Worm (Caenorhabditis elegans) whole organism, midembryonic: Measurements from ENCODE around the gene his-62.

Source experiments
- T22C8.4 ChIP-seq: fragments of 200-800 bp; sonication (Bioruptor generic); IDR thresholded peaks from 2 replicates; pipeline ENCODE4 v1.3.6; 2022; ENCODE audit warnings: missing genetic modification characterization, missing compliant biosample characterization
- cog-1 ChIP-seq: sonication (generic microtip); optimal IDR thresholded peaks from 2 replicates; lab custom pipeline; 2016; ENCODE audit warnings: missing genetic modification characterization, missing compliant biosample characterization
- flt-1 ChIP-seq: fragments of 200-800 bp; sonication (Bioruptor generic); IDR thresholded peaks from 2 replicates; pipeline ENCODE4 v1.3.6; 2022; ENCODE audit warnings: missing genetic modification characterization, missing compliant biosample characterization
- klf-2 ChIP-seq: fragments of 200-800 bp; sonication (Bioruptor generic); conservative IDR thresholded peaks from 2 replicates; pipeline ENCODE4 v1.3.6; 2022; ENCODE audit warnings: missing genetic modification reagents, missing genetic modification characterization, missing compliant biosample characterization
- med-1 ChIP-seq: sonication (generic microtip); optimal IDR thresholded peaks from 2 replicates; lab custom pipeline; 2017; ENCODE audit warnings: missing genetic modification characterization, mild to moderate bottlenecking, missing compliant biosample characterization, antibody characterized with exemption, missing genetic modification reagents; ENCODE audit not compliant: insufficient read depth
- ref-1 ChIP-seq: fragments of 200-800 bp; sonication (Bioruptor generic); conservative IDR thresholded peaks from 2 replicates; pipeline ENCODE4 v1.3.6; 2022; ENCODE audit warnings: missing genetic modification reagents, missing genetic modification characterization, missing compliant biosample characterization
- tab-1 ChIP-seq: fragments of 200-800 bp; sonication (Bioruptor generic); IDR thresholded peaks from 2 replicates; pipeline ENCODE4 v1.3.6; 2022; ENCODE audit warnings: missing genetic modification characterization, missing compliant biosample characterization
- ztf-23 ChIP-seq: fragments of 200-800 bp; sonication (Bioruptor generic); IDR thresholded peaks from 2 replicates; pipeline ENCODE4 v1.3.6; 2022; ENCODE audit warnings: missing genetic modification reagents, missing genetic modification characterization, missing compliant biosample characterization
- ztf-29 ChIP-seq: fragments of 200-800 bp; sonication (Bioruptor generic); IDR thresholded peaks from 2 replicates; pipeline ENCODE4 v1.3.6; 2022; ENCODE audit warnings: missing genetic modification reagents, missing genetic modification characterization, missing compliant biosample characterization

Gene his-62

DNA sequence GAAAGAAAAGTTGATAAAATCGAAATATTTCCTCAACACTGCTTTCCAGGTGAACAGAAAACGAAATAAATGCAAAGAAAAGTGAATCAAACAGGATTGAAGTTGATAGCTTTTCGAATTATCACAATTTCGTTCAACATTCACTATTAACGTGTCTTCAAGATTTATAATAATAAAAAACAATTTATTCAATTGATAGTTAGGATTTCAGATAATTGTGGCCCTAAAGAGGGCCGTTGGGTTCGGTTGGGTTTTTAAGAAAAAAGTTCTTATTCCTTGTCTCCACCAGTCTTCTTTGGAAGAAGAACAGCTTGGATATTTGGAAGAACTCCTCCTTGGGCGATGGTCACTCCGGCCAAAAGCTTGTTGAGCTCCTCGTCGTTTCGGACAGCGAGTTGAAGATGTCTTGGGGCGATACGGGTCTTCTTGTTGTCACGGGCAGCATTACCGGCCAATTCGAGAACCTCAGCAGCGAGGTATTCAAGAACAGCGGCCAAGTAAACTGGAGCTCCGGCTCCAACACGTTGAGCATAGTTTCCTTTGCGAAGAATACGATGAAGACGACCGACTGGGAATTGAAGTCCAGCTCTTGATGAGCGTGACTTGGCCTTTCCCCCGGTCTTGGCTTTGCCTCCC lies 662 bp upstream of the his-62 start:
- 0 out of 2 replicates have a peak, but pooled peaks have one; percentile 9 for TF ChIP-seq ztf-23 (GFP tag; lab: Robert Waterston, UW)
- peak; percentile 32; the same call in 1 of the 2 replicates for TF ChIP-seq ref-1 (GFP tag; lab: Robert Waterston, UW)
- TF ChIP-seq tab-1 (GFP tag; lab: Robert Waterston, UW): 0 out of 2 replicates have a peak, but pooled peaks have one; percentile 8

DNA sequence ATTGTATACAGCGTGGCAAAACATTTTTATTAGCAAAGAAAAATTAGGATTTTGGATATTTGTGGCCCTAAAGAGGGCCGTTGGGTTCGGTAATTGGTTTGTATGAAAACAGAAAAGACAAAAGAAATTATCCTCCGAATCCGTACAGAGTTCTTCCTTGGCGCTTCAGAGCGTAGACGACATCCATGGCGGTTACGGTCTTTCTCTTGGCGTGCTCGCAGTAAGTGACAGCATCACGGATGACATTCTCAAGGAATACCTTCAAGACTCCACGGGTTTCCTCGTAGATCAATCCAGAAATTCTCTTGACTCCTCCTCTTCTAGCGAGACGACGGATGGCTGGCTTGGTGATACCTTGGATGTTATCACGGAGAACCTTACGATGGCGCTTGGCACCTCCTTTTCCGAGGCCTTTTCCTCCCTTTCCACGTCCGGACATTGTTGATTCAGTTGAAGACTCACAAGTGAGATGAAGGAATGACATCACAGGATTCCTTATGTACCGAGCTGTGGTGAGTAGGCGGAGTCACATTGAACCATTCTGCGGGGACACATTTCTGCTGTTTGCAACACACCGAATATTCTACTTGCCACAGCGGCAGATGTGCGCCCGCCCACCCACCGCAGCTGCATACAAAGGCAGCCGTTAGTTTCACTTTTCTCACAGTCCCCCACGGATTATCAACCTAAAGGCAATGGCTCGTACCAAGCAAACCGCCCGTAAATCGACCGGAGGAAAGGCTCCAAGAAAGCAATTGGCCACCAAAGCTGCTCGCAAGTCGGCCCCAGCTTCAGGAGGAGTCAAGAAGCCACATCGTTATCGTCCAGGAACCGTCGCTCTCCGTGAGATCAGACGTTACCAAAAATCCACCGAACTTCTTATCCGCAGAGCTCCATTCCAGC lies 1.5 kb downstream of the his-62 start, which contains the start of the genes his-60 and his-59:
TSS of gene his-60 (minus strand) at position 439 of the 903 bp plus-strand sequence.
TSS of gene his-59 (plus strand) at position 696 of the 903 bp plus-strand sequence.
- TF ChIP-seq ztf-23 (GFP tag; lab: Robert Waterston, UW): peak; percentile 67; the same call in 1 of the 2 replicates
- TF ChIP-seq ref-1 (GFP tag; lab: Robert Waterston, UW): no peak
- TF ChIP-seq ztf-29 (GFP tag; lab: Robert Waterston, UW): no peak; the same call in 1 of the 2 replicates
- TF ChIP-seq med-1 (GFP tag; lab: Kevin White, UChicago): no peak
- 0 out of 2 replicates have a peak, but pooled peaks have one; percentile 6 for TF ChIP-seq T22C8.4 (GFP tag; lab: Robert Waterston, UW)
- TF ChIP-seq cog-1 (tag; lab: Kevin White, UChicago): peak; percentile 60
- TF ChIP-seq tab-1 (GFP tag; lab: Robert Waterston, UW): no peak; the same call in 1 of the 2 replicates
- no peak for TF ChIP-seq klf-2 (GFP tag; lab: Robert Waterston, UW)
- peak; percentile 90 for TF ChIP-seq flt-1 (GFP tag; lab: Robert Waterston, UW)

- peak; percentile 65 for TF ChIP-seq flt-1 (GFP tag; lab: Robert Waterston, UW)
- TF ChIP-seq ztf-23 (GFP tag; lab: Robert Waterston, UW): no peak
Measured at ce11 chrIV:7488457-7488783, 2.1 kb downstream of the his-62 start.

DNA sequence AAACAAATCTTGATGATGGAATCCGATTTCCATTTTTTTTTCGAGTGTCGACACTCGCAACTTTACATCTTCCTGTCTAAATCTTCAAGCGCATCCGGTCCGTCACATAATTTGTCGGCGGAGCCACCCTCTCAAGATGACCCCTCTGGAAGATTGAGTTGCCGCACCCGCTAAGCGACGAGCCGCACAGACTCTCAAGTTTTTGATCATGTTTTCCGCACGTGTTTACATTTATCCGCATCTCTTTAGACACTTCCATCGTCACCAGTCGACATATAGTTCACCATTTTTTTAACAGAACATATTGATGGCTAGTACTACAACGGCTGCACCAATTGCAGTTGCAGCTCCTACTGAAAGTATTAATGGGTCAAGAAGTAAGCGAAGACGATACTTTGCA lies 5.1 kb downstream of the his-62 start, which contains the start of gene F55G1.1:
TSS of gene F55G1.1 (plus strand) at position 301 of the 400 bp plus-strand sequence.
- TF ChIP-seq ref-1 (GFP tag; lab: Robert Waterston, UW) (no peak), flt-1 (GFP tag; lab: Robert Waterston, UW) (no peak), tab-1 (GFP tag; lab: Robert Waterston, UW) (no peak), T22C8.4 (GFP tag; lab: Robert Waterston, UW) (no peak), ztf-23 (GFP tag; lab: Robert Waterston, UW) (no peak), ztf-29 (GFP tag; lab: Robert Waterston, UW) (no peak), cog-1 (tag; lab: Kevin White, UChicago) (no peak), med-1 (GFP tag; lab: Kevin White, UChicago) (no peak), klf-2 (GFP tag; lab: Robert Waterston, UW) (no peak)

DNA sequence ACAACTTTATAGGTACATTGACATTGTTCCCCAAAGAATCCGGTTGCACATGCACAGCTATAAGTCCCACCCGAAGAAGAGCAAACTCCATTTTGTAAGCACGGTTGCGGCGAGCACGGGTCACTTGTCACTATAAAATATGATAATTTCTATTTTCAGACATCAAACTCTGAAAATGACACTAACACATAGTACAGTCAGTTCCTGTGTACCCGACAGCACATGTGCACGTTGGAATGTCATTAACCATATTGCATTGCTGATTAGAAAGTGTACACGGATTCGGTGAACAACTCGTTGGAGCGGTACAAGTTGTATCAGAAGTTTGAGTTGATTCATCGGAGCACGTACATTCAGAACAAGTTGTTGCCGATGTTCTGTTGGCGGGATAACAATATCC lies 10.9 kb downstream of the his-62 start:
- TF ChIP-seq T22C8.4 (GFP tag; lab: Robert Waterston, UW) (no peak), klf-2 (GFP tag; lab: Robert Waterston, UW) (no peak), tab-1 (GFP tag; lab: Robert Waterston, UW) (no peak), ref-1 (GFP tag; lab: Robert Waterston, UW) (no peak), ztf-23 (GFP tag; lab: Robert Waterston, UW) (no peak), ztf-29 (GFP tag; lab: Robert Waterston, UW) (no peak), cog-1 (tag; lab: Kevin White, UChicago) (no peak), flt-1 (GFP tag; lab: Robert Waterston, UW) (no peak), med-1 (GFP tag; lab: Kevin White, UChicago) (no peak)

DNA sequence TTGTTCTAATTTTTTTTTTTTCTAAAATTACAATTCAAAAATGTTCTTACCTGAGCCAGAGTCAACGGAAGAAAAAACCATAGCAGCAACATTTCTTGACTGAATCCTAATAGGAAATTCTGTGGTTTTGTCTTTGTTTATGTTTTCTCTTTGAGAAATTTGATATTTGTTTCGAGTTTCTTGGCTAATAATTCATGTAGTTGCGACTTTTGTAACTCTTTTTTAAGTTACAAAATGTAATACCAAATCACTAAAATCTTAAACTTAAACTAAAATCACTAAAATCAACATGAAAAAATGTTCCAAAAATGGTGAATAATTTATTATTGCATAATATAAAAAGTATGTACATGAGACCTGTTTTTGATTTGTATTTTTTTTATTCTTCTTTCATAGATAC lies 11.4 kb downstream of the his-62 start, which contains the start of gene egas-4:
TSS of gene egas-4 (minus strand) at position 101 of the 400 bp plus-strand sequence.
- TF ChIP-seq cog-1 (tag; lab: Kevin White, UChicago) (no peak), ref-1 (GFP tag; lab: Robert Waterston, UW) (no peak), T22C8.4 (GFP tag; lab: Robert Waterston, UW) (no peak), klf-2 (GFP tag; lab: Robert Waterston, UW) (no peak), flt-1 (GFP tag; lab: Robert Waterston, UW) (no peak), med-1 (GFP tag; lab: Kevin White, UChicago) (no peak), ztf-29 (GFP tag; lab: Robert Waterston, UW) (no peak), tab-1 (GFP tag; lab: Robert Waterston, UW) (no peak), ztf-23 (GFP tag; lab: Robert Waterston, UW) (no peak)

ce11 chrIV:7499302-7499701 lies 13.0 kb downstream of the his-62 start:
- TF ChIP-seq tab-1 (GFP tag; lab: Robert Waterston, UW): no peak
- no peak for TF ChIP-seq flt-1 (GFP tag; lab: Robert Waterston, UW)
- TF ChIP-seq T22C8.4 (GFP tag; lab: Robert Waterston, UW): no peak
- TF ChIP-seq ztf-23 (GFP tag; lab: Robert Waterston, UW): no peak
- TF ChIP-seq cog-1 (tag; lab: Kevin White, UChicago): no peak

DNA sequence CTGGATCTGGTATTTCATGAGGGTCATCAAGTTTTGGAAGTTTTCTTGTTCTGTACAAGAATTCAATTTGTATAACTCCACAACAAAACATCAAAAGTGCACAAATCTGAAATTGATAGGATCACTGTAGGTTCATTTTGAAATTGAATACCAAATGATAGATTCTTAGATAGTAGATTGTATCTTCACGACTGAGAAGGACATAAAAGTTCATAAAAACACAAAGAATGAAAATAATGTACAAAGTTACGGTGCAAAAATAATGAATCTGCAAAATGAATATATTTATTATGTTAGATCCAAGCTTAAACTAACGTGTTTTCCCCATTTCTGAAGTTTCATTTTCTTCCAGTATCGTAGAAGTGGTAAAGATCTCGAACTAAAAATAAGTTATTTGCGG lies 14.6 kb downstream of the his-62 start:
- TF ChIP-seq T22C8.4 (GFP tag; lab: Robert Waterston, UW): no peak
- TF ChIP-seq ref-1 (GFP tag; lab: Robert Waterston, UW): no peak
- TF ChIP-seq tab-1 (GFP tag; lab: Robert Waterston, UW): no peak
- TF ChIP-seq flt-1 (GFP tag; lab: Robert Waterston, UW): no peak
- TF ChIP-seq cog-1 (tag; lab: Kevin White, UChicago): no peak
- no peak for TF ChIP-seq ztf-23 (GFP tag; lab: Robert Waterston, UW)
- TF ChIP-seq med-1 (GFP tag; lab: Kevin White, UChicago): no peak
- no peak for TF ChIP-seq klf-2 (GFP tag; lab: Robert Waterston, UW)
- TF ChIP-seq ztf-29 (GFP tag; lab: Robert Waterston, UW): no peak
